Fruit fly (Drosophila melanogaster) whole organism, embryonic: Measurements from ENCODE around the gene CG34171.

Source experiments
- Ada2b ChIP-seq: fragments of 200-800 bp; sonication (Bioruptor generic); IDR thresholded peaks from 2 replicates; pipeline ENCODE4 v1.3.6; 2022; ENCODE audit warnings: missing biosample characterization, missing genetic modification characterization
- Bgb ChIP-seq: fragments of 200-800 bp; sonication (Bioruptor generic); IDR thresholded peaks from 2 replicates; pipeline ENCODE4 v1.3.6; 2022; ENCODE audit warnings: missing biosample characterization, missing genetic modification characterization; ENCODE audit not compliant: partially characterized antibody
- Bteb2 ChIP-seq: fragments of 200-800 bp; sonication (Bioruptor generic); optimal IDR thresholded peaks from 2 replicates; lab custom pipeline; 2016; ENCODE audit warnings: missing biosample characterization, missing genetic modification characterization
- CG10462 ChIP-seq: fragments of 200-800 bp; sonication (Bioruptor generic); optimal IDR thresholded peaks from 2 replicates; lab custom pipeline; 2016; ENCODE audit warnings: missing biosample characterization, missing genetic modification characterization
- CG11456 ChIP-seq: fragments of 200-800 bp; sonication (Bioruptor generic); IDR thresholded peaks from 3 replicates; pipeline ENCODE4 v1.3.6; 2022; ENCODE audit warnings: missing biosample characterization, missing genetic modification characterization
- CG13775 ChIP-seq: fragments of 200-800 bp; sonication (Bioruptor generic); optimal IDR thresholded peaks from 3 replicates; lab custom pipeline; 2017; ENCODE audit warnings: missing biosample characterization, mild to moderate bottlenecking, missing genetic modification characterization
- CG14860 ChIP-seq: fragments of 200-800 bp; sonication (Bioruptor generic); IDR thresholded peaks from 3 replicates; pipeline ENCODE4 v1.3.6; 2022; ENCODE audit warnings: missing biosample characterization, missing genetic modification characterization; ENCODE audit not compliant: partially characterized antibody
- CG1792 ChIP-seq: fragments of 200-800 bp; sonication (Bioruptor generic); optimal IDR thresholded peaks from 2 replicates; lab custom pipeline; 2016; ENCODE audit warnings: missing biosample characterization, missing genetic modification characterization
- CG18764 ChIP-seq: fragments of 200-800 bp; sonication (Bioruptor generic); optimal IDR thresholded peaks from 3 replicates; lab custom pipeline; 2016; ENCODE audit warnings: missing biosample characterization, missing genetic modification characterization
- CG32532 ChIP-seq: fragments of 200-800 bp; sonication (Bioruptor generic); IDR thresholded peaks from 2 replicates; pipeline ENCODE4 v1.3.6; 2022; ENCODE audit warnings: missing biosample characterization, missing genetic modification characterization
- CG3407 ChIP-seq: fragments of 200-800 bp; sonication (Bioruptor generic); optimal IDR thresholded peaks from 2 replicates; lab custom pipeline; 2018; ENCODE audit warnings: missing biosample characterization, mild to moderate bottlenecking, missing genetic modification characterization
- CG3726 ChIP-seq: fragments of 200-800 bp; sonication (Bioruptor generic); IDR thresholded peaks from 3 replicates; pipeline ENCODE4, ENCODE4 v1.3.6; 2022; ENCODE audit warnings: missing biosample characterization, missing genetic modification characterization
- CG3838 ChIP-seq: fragments of 200-800 bp; sonication (Bioruptor generic); optimal IDR thresholded peaks from 3 replicates; lab custom pipeline; 2016; ENCODE audit warnings: missing biosample characterization, missing genetic modification characterization
- CG5180 ChIP-seq: fragments of 200-800 bp; sonication (Bioruptor generic); optimal IDR thresholded peaks from 3 replicates; lab custom pipeline; 2017; ENCODE audit warnings: missing biosample characterization, missing genetic modification characterization, mild to moderate bottlenecking, moderate library complexity, missing genetic modification reagents
- CG5245 ChIP-seq: fragments of 200-800 bp; sonication (Bioruptor generic); optimal IDR thresholded peaks from 3 replicates; lab custom pipeline; 2016; ENCODE audit warnings: missing biosample characterization, missing genetic modification characterization
- CG7745 ChIP-seq: fragments of 200-800 bp; sonication (Bioruptor generic); optimal IDR thresholded peaks from 2 replicates; lab custom pipeline; 2018; ENCODE audit warnings: missing biosample characterization, mild to moderate bottlenecking, missing genetic modification characterization, moderate library complexity
- CG8359 ChIP-seq: fragments of 200-800 bp; sonication (Bioruptor generic); optimal IDR thresholded peaks from 2 replicates; lab custom pipeline; 2017; ENCODE audit warnings: missing biosample characterization, mild to moderate bottlenecking, missing genetic modification characterization, borderline replicate concordance
- CG9932 ChIP-seq: fragments of 200-800 bp; sonication (Bioruptor generic); IDR thresholded peaks from 2 replicates; pipeline ENCODE4 v1.3.6; 2022; ENCODE audit warnings: missing biosample characterization, missing genetic modification characterization
- Doc2 ChIP-seq: fragments of 200-800 bp; sonication (Bioruptor generic); IDR thresholded peaks from 2 replicates; pipeline ENCODE4 v1.3.6; 2022; ENCODE audit warnings: missing biosample characterization, missing genetic modification characterization
- Fer3 ChIP-seq: fragments of 200-800 bp; sonication (Bioruptor generic); optimal IDR thresholded peaks from 2 replicates; lab custom pipeline; 2018; ENCODE audit warnings: missing biosample characterization, mild to moderate bottlenecking, missing genetic modification characterization, moderate library complexity
- H2.0 ChIP-seq: fragments of 200-800 bp; sonication (Bioruptor generic); IDR thresholded peaks from 2 replicates; pipeline ENCODE4 v1.3.6; 2022; ENCODE audit warnings: missing biosample characterization, missing genetic modification characterization
- HLHmδ ChIP-seq: fragments of 200-800 bp; sonication (Bioruptor generic); optimal IDR thresholded peaks from 2 replicates; lab custom pipeline; 2018; ENCODE audit warnings: missing biosample characterization, mild to moderate bottlenecking, missing genetic modification characterization, moderate library complexity
- HmgZ ChIP-seq: fragments of 200-800 bp; sonication (Bioruptor generic); optimal IDR thresholded peaks from 2 replicates; lab custom pipeline; 2018; ENCODE audit warnings: missing biosample characterization, mild to moderate bottlenecking, missing genetic modification characterization
- Hmx ChIP-seq: fragments of 200-800 bp; sonication (Bioruptor generic); optimal IDR thresholded peaks from 2 replicates; lab custom pipeline; 2016; ENCODE audit warnings: missing biosample characterization, missing genetic modification characterization
- Hr51 ChIP-seq, 2 experiments: fragments of 200-800 bp; sonication (Bioruptor generic); optimal IDR thresholded peaks; 2 replicates in 1 of 2; 3 replicates in 1 of 2; lab custom pipeline; 2016 to 2018; ENCODE audit warnings: missing biosample characterization in 2 of 2, missing genetic modification characterization in 2 of 2, mild to moderate bottlenecking in 1 of 2, moderate library complexity in 1 of 2
- MESR4 ChIP-seq: fragments of 200-800 bp; sonication (Bioruptor generic); optimal IDR thresholded peaks from 2 replicates; lab custom pipeline; 2018; ENCODE audit warnings: missing biosample characterization, mild to moderate bottlenecking, missing genetic modification characterization, moderate library complexity
- NC2β ChIP-seq: fragments of 200-800 bp; sonication (Bioruptor generic); optimal IDR thresholded peaks from 2 replicates; lab custom pipeline; 2016; ENCODE audit warnings: missing biosample characterization, missing genetic modification characterization
- Nf-YC ChIP-seq: fragments of 200-800 bp; optimal IDR thresholded peaks from 3 replicates; lab custom pipeline; 2019; ENCODE audit warnings: missing biosample characterization, mild to moderate bottlenecking, missing genetic modification characterization, moderate library complexity
- Oli ChIP-seq: fragments of 200-800 bp; sonication (Bioruptor generic); optimal IDR thresholded peaks from 2 replicates; lab custom pipeline; 2018; ENCODE audit warnings: missing biosample characterization, mild to moderate bottlenecking, missing genetic modification characterization, moderate library complexity
- PHDP ChIP-seq: fragments of 200-800 bp; sonication (Bioruptor generic); optimal IDR thresholded peaks from 3 replicates; lab custom pipeline; 2018; ENCODE audit warnings: missing biosample characterization, mild to moderate bottlenecking, missing genetic modification characterization, moderate library complexity
- Pdp1 ChIP-seq, 2 experiments: fragments of 200-800 bp; sonication (Bioruptor generic); optimal IDR thresholded peaks; 3 replicates each; lab custom pipeline; 2016; ENCODE audit warnings: missing biosample characterization in 2 of 2, missing genetic modification characterization in 2 of 2, mild to moderate bottlenecking in 1 of 2, moderate library complexity in 1 of 2
- Ptx1 ChIP-seq: fragments of 200-800 bp; sonication (Bioruptor generic); IDR thresholded peaks from 2 replicates; pipeline ENCODE4 v1.3.6; 2022; ENCODE audit warnings: missing biosample characterization, missing genetic modification characterization
- Side ChIP-seq: fragments of 200-800 bp; sonication (Bioruptor generic); optimal IDR thresholded peaks from 2 replicates; lab custom pipeline; 2016; ENCODE audit warnings: missing biosample characterization, missing genetic modification characterization
- Six4 ChIP-seq: fragments of 200-800 bp; sonication (Bioruptor generic); optimal IDR thresholded peaks from 2 replicates; lab custom pipeline; 2016; ENCODE audit warnings: missing biosample characterization, missing genetic modification characterization
- Spps ChIP-seq: fragments of 200-800 bp; sonication (Bioruptor generic); optimal IDR thresholded peaks from 2 replicates; lab custom pipeline; 2018; ENCODE audit warnings: missing biosample characterization, mild to moderate bottlenecking, missing genetic modification characterization
- Sry-β ChIP-seq: fragments of 200-800 bp; sonication (Bioruptor generic); optimal IDR thresholded peaks from 2 replicates; lab custom pipeline; 2018; ENCODE audit warnings: missing biosample characterization, mild to moderate bottlenecking, missing genetic modification characterization, moderate library complexity
- bab2 ChIP-seq: fragments of 200-800 bp; sonication (Bioruptor generic); optimal IDR thresholded peaks from 2 replicates; lab custom pipeline; 2016; ENCODE audit warnings: missing biosample characterization, missing genetic modification characterization
- bowl ChIP-seq: fragments of 200-800 bp; sonication (Bioruptor generic); IDR thresholded peaks from 2 replicates; pipeline ENCODE4 v1.3.6; 2022; ENCODE audit warnings: missing biosample characterization, missing genetic modification characterization
- br ChIP-seq: fragments of >200 bp; optimal IDR thresholded peaks from 2 replicates; lab custom pipeline; 2017
- cas ChIP-seq: fragments of 200-800 bp; sonication (Bioruptor generic); IDR thresholded peaks from 2 replicates; pipeline ENCODE4 v1.3.6; 2022; ENCODE audit warnings: missing biosample characterization, missing genetic modification characterization
- cato ChIP-seq: fragments of 200-800 bp; sonication (Bioruptor generic); optimal IDR thresholded peaks from 2 replicates; lab custom pipeline; 2016; ENCODE audit warnings: missing biosample characterization, missing genetic modification characterization, borderline replicate concordance
- chn ChIP-seq: fragments of 200-800 bp; sonication (Bioruptor generic); optimal IDR thresholded peaks from 2 replicates; lab custom pipeline; 2016; ENCODE audit warnings: missing biosample characterization, missing genetic modification characterization
- fd3F ChIP-seq: fragments of 200-800 bp; sonication (Bioruptor generic); optimal IDR thresholded peaks from 2 replicates; lab custom pipeline; 2018; ENCODE audit warnings: missing biosample characterization, mild to moderate bottlenecking, missing genetic modification characterization, moderate library complexity
- fd64A ChIP-seq: fragments of 200-800 bp; sonication (Bioruptor generic); optimal IDR thresholded peaks from 3 replicates; lab custom pipeline; 2018; ENCODE audit warnings: missing biosample characterization, mild to moderate bottlenecking, missing genetic modification characterization
- ftz-f1 ChIP-seq: fragments of 200-800 bp; sonication (Bioruptor generic); optimal IDR thresholded peaks from 2 replicates; lab custom pipeline; 2016; ENCODE audit warnings: missing biosample characterization, missing genetic modification characterization
- hkb ChIP-seq, 2 experiments: fragments of 200-800 bp in 1 of 2; fragments of >200 bp in 1 of 2; sonication (Bioruptor generic) in 1 of 2; IDR thresholded peaks in 1 of 2; optimal IDR thresholded peaks in 1 of 2; 2 replicates each; pipeline versions ENCODE4 v1.3.6 to Lab custom; 2017 to 2022; ENCODE audit warnings: missing biosample characterization in 1 of 2, missing genetic modification characterization in 1 of 2
- ken ChIP-seq: fragments of 200-800 bp; sonication (Bioruptor generic); IDR thresholded peaks from 3 replicates; pipeline ENCODE4 v1.3.6; 2022; ENCODE audit warnings: missing biosample characterization, missing genetic modification characterization
- luna ChIP-seq: fragments of 200-800 bp; sonication (Bioruptor generic); optimal IDR thresholded peaks from 2 replicates; lab custom pipeline; 2016; ENCODE audit warnings: missing biosample characterization, missing genetic modification characterization
- seq ChIP-seq: fragments of 200-800 bp; sonication (Bioruptor generic); IDR thresholded peaks from 2 replicates; pipeline ENCODE4 v1.3.6; 2022; ENCODE audit warnings: missing biosample characterization, missing genetic modification characterization
- slou ChIP-seq: fragments of 200-800 bp; sonication (Bioruptor generic); optimal IDR thresholded peaks from 3 replicates; lab custom pipeline; 2016; ENCODE audit warnings: missing biosample characterization, missing genetic modification characterization
- unpg ChIP-seq: fragments of 200-800 bp; sonication (Bioruptor generic); optimal IDR thresholded peaks from 3 replicates; lab custom pipeline; 2018; ENCODE audit warnings: missing biosample characterization, mild to moderate bottlenecking, missing genetic modification characterization, moderate library complexity

Gene CG34171

dm6 chr2L:18328737-18329136 is 49.7 kb upstream of the CG34171 start (continued):
- TF ChIP-seq cato (GFP tag; lab: Kevin White, UChicago) (no peak), slou (GFP tag; lab: Kevin White, UChicago) (no peak), hkb (optimal IDR thresholded peaks at IDR 0.05; lab: Kevin White, UChicago) (no peak), hkb (GFP tag; IDR thresholded peaks at IDR 0.05; lab: Robert Waterston, UW) (peak; percentile 51; the same call in 1 of the 2 replicates), CG5180 (no peak), cas (GFP tag; lab: Robert Waterston, UW) (no peak), Ptx1 (GFP tag; lab: Robert Waterston, UW) (peak; percentile 71), ftz-f1 (GFP tag; lab: Kevin White, UChicago) (no peak), MESR4 (GFP tag; lab: Kevin White, UChicago) (no peak), ken (GFP tag; lab: Robert Waterston, UW) (no peak), bab2 (GFP tag; lab: Kevin White, UChicago) (peak; percentile 36), Six4 (GFP tag; lab: Kevin White, UChicago) (no peak), CG10462 (GFP tag; lab: Kevin White, UChicago) (no peak), Spps (no peak), Pdp1 (GFP tag; optimal IDR thresholded peaks at IDR 0.05; lab: Kevin White, UChicago) (peak in 1 of 2 experiments; percentile 27), CG3407 (GFP tag; lab: Kevin White, UChicago) (peak; percentile 49), CG7745 (no peak), HLHmδ (no peak), CG32532 (no peak), CG13775 (GFP tag; lab: Kevin White, UChicago) (no peak), CG9932 (GFP tag; lab: Robert Waterston, UW) (no peak), seq (GFP tag; lab: Robert Waterston, UW) (0 out of 2 replicates have a peak, but pooled peaks have one; percentile 39), Fer3 (tag; lab: Kevin White, UChicago) (peak; percentile 37), bowl (GFP tag; lab: Robert Waterston, UW) (no peak), NC2β (GFP tag; lab: Kevin White, UChicago) (no peak), Oli (tag; lab: Kevin White, UChicago) (peak; percentile 54), PHDP (peak; percentile 33), Bgb (GFP tag; lab: Robert Waterston, UW) (no peak), CG3838 (GFP tag; lab: Kevin White, UChicago) (no peak), CG11456 (GFP tag; lab: Robert Waterston, UW) (no peak), fd64A (peak; percentile 19), chn (GFP tag; lab: Kevin White, UChicago) (peak; percentile 17), br (lab: Kevin White, UChicago) (no peak), CG1792 (no peak), luna (GFP tag; lab: Kevin White, UChicago) (no peak), H2.0 (GFP tag; lab: Robert Waterston, UW) (no peak), Hr51 (GFP tag; optimal IDR thresholded peaks at IDR 0.05; lab: Kevin White, UChicago) (peak in 1 of 2 experiments; percentile 41), Doc2 (GFP tag; lab: Robert Waterston, UW) (no peak), Sry-β (GFP tag; lab: Kevin White, UChicago) (no peak), Ada2b (no peak), Nf-YC (tag; lab: Kevin White, UChicago) (no peak), Hmx (GFP tag; lab: Kevin White, UChicago) (no peak), CG8359 (GFP tag; lab: Kevin White, UChicago) (no peak), CG14860 (GFP tag; lab: Robert Waterston, UW) (no peak), unpg (peak; percentile 60), Side (GFP tag; lab: Kevin White, UChicago) (peak; percentile 4), CG3726 (GFP tag; lab: Robert Waterston, UW) (no peak), Bteb2 (peak; percentile 23), HmgZ (tag; lab: Kevin White, UChicago) (no peak), CG5245 (GFP tag; lab: Kevin White, UChicago) (no peak), CG18764 (GFP tag; lab: Kevin White, UChicago) (no peak), fd3F (GFP tag; lab: Kevin White, UChicago) (no peak)
